1 fruit fly cellular context compared by ENCODE assay signal in the genomic region with DNA sequence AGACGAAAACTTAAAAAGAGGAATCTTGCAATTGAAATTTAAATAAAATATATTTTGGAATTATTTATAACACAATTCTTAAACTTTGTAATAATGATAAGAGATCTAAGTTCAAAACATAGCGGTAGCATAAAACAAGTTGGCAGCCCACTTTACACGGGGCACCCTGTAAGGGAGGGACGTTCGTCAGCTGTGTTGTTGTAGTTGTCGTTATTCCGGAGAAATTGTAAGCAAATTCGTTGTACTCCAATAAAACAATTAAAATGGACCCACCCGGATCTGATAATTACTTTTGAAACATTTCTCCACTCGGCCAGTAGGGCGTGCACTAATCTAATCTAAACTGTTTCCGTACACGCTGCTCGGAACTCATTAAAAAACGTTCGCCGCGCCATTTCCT.
TF ChIP-seq lines count a peak whose summit lies in the region.

A gene (plus strand): TSS at position 190 of the 400 bp plus-strand sequence.

TF ChIP-seq in whole organism, embryonic, 481 proteins besides CTCF, POLR2A, EP300 and RAD21 (continued from another document):
- no peak for TF ChIP-seq klu (GFP tag; IDR thresholded peaks at IDR 0.05; lab: Robert Waterston, UW)
- TF ChIP-seq CG6254 (GFP tag; optimal IDR thresholded peaks at IDR 0.05; lab: Kevin White, UChicago), result peak; percentile 100
- TF ChIP-seq Six4 (GFP tag; optimal IDR thresholded peaks at IDR 0.05; lab: Kevin White, UChicago), result no peak
- no peak for TF ChIP-seq CG6175 (GFP tag; IDR thresholded peaks at IDR 0.05; lab: Robert Waterston, UW)
- TF ChIP-seq NC2β (GFP tag; optimal IDR thresholded peaks at IDR 0.05; lab: Kevin White, UChicago), result no peak
- no peak for TF ChIP-seq slou (GFP tag; optimal IDR thresholded peaks at IDR 0.05; lab: Kevin White, UChicago)
- TF ChIP-seq CG6683 (GFP tag; optimal IDR thresholded peaks at IDR 0.05; lab: Kevin White, UChicago), result no peak
- TF ChIP-seq NFAT (GFP tag; IDR thresholded peaks at IDR 0.05; lab: Robert Waterston, UW), result no peak
- TF ChIP-seq crp (GFP tag; optimal IDR thresholded peaks at IDR 0.05; lab: Kevin White, UChicago), result peak; percentile 2 to 86
- no peak for TF ChIP-seq Bdp1 (GFP tag; optimal IDR thresholded peaks at IDR 0.05; lab: Kevin White, UChicago)
- peak; percentile 93 for TF ChIP-seq grn (GFP tag; optimal IDR thresholded peaks at IDR 0.05; lab: Kevin White, UChicago)
- TF ChIP-seq CG11696 (GFP tag; IDR thresholded peaks at IDR 0.05; lab: Robert Waterston, UW), result no peak
- no peak for TF ChIP-seq Vsx1 (GFP tag; optimal IDR thresholded peaks at IDR 0.05; lab: Kevin White, UChicago)
- no peak for TF ChIP-seq pum (GFP tag; optimal IDR thresholded peaks at IDR 0.05; lab: Kevin White, UChicago)
- TF ChIP-seq CG10267 (tag; optimal IDR thresholded peaks at IDR 0.05; lab: Kevin White, UChicago), result peak; percentile 22
- no peak for TF ChIP-seq CG12155 (GFP tag; optimal IDR thresholded peaks at IDR 0.05; lab: Kevin White, UChicago)
- no peak for TF ChIP-seq Nf-YB (GFP tag; optimal IDR thresholded peaks at IDR 0.05; lab: Kevin White, UChicago)
- TF ChIP-seq Rfx (GFP tag; IDR thresholded peaks at IDR 0.05; lab: Robert Waterston, UW), result peak; percentile 14; the same call in 1 of the 2 replicates
- no peak for TF ChIP-seq twi (tag; optimal IDR thresholded peaks at IDR 0.05; lab: Kevin White, UChicago)
- no peak for TF ChIP-seq lmd (GFP tag; IDR thresholded peaks at IDR 0.05; lab: Robert Waterston, UW)
- TF ChIP-seq CG10959 (GFP tag; IDR thresholded peaks at IDR 0.05; lab: Robert Waterston, UW), result no peak
- peak; percentile 32 for TF ChIP-seq CG15514 (GFP tag; optimal IDR thresholded peaks at IDR 0.05; lab: Kevin White, UChicago)
- no peak for TF ChIP-seq CG2120 (GFP tag; optimal IDR thresholded peaks at IDR 0.05; lab: Kevin White, UChicago)
- no peak for TF ChIP-seq CG6654 (GFP tag; optimal IDR thresholded peaks at IDR 0.05; lab: Kevin White, UChicago)
- TF ChIP-seq CG14710 (tag; optimal IDR thresholded peaks at IDR 0.05; lab: Kevin White, UChicago), result peak; percentile 9
- TF ChIP-seq bigmax (GFP tag; optimal IDR thresholded peaks at IDR 0.05; lab: Kevin White, UChicago), result no peak
- no peak for TF ChIP-seq CG8478 (optimal IDR thresholded peaks at IDR 0.05; lab: Kevin White, UChicago)
- no peak for TF ChIP-seq CG9727 (GFP tag; optimal IDR thresholded peaks at IDR 0.05; lab: Kevin White, UChicago)
- no peak for TF ChIP-seq psq (GFP tag; optimal IDR thresholded peaks at IDR 0.05; lab: Kevin White, UChicago)
- peak; percentile 76; the same call in 2 of the 3 replicates for TF ChIP-seq CG34422 (GFP tag; IDR thresholded peaks at IDR 0.05; lab: Robert Waterston, UW)
- TF ChIP-seq Fer2 (tag; optimal IDR thresholded peaks at IDR 0.05; lab: Kevin White, UChicago), result no peak
- TF ChIP-seq onecut (GFP tag; IDR thresholded peaks at IDR 0.05; lab: Robert Waterston, UW), result peak; percentile 67
- TF ChIP-seq Sry-δ (GFP tag; optimal IDR thresholded peaks at IDR 0.05; lab: Kevin White, UChicago), result peak; percentile 3
- TF ChIP-seq CG8924 (tag; optimal IDR thresholded peaks at IDR 0.05; lab: Kevin White, UChicago), result no peak
TF ChIP-seq in whole organism, embryonic: peak in this region for 59.
